Fruit fly (Drosophila melanogaster): ENCODE data around the gene Sod1.

- TF ChIP-seq insv (optimal IDR thresholded peaks at IDR 0.05) (no peak), h (optimal IDR thresholded peaks at IDR 0.05) (no peak), Myc (optimal IDR thresholded peaks at IDR 0.05) (no peak), psq (optimal IDR thresholded peaks at IDR 0.05) (no peak), Sin3A (optimal IDR thresholded peaks at IDR 0.05) (no peak), ttk (optimal IDR thresholded peaks at IDR 0.05) (no peak)
These were observed 17.2 kb downstream of the Sod1 start, which contains the start of the genes CG46439, Iyd and CG33947 for dm6 chr3L:11096195-11096908.
